Worm (Caenorhabditis elegans) whole organism, early embryonic: ENCODE measurements around the gene mtp-18.

Experiments
- B0310.2 ChIP-seq: sonication (generic microtip); optimal IDR thresholded peaks from 2 replicates; lab custom pipeline; 2016; ENCODE audit warnings: mild to moderate bottlenecking, missing genetic modification characterization, missing compliant biosample characterization
- aly-1 ChIP-seq: sonication (generic microtip); optimal IDR thresholded peaks from 2 replicates; lab custom pipeline; 2016; ENCODE audit warnings: missing genetic modification characterization, missing compliant biosample characterization
- ama-1 ChIP-seq: fragments of 150-350 bp; optimal IDR thresholded peaks from 2 replicates; lab custom pipeline; 2014
- ceh-13 ChIP-seq: fragments of 200-800 bp; sonication (Bioruptor generic); optimal IDR thresholded peaks from 2 replicates; lab custom pipeline; 2018; ENCODE audit warnings: mild to moderate bottlenecking, missing genetic modification characterization, missing compliant biosample characterization
- ceh-36 ChIP-seq: sonication (generic microtip); optimal IDR thresholded peaks from 2 replicates; lab custom pipeline; 2016; ENCODE audit warnings: missing genetic modification characterization, inconsistent platforms, missing compliant biosample characterization
- ets-7 ChIP-seq: sonication (generic microtip); optimal IDR thresholded peaks from 2 replicates; lab custom pipeline; 2016; ENCODE audit warnings: missing genotype, missing genetic modification characterization, missing compliant biosample characterization
- flt-1 ChIP-seq: fragments of 200-800 bp; sonication (Bioruptor generic); IDR thresholded peaks from 2 replicates; pipeline ENCODE4 v1.3.6; 2022; ENCODE audit warnings: missing genetic modification characterization, missing compliant biosample characterization
- hnd-1 ChIP-seq: sonication (generic microtip); optimal IDR thresholded peaks from 2 replicates; lab custom pipeline; 2016; ENCODE audit warnings: missing genetic modification characterization, missing compliant biosample characterization
- pes-1 ChIP-seq: fragments of 200-800 bp; sonication (Bioruptor generic); IDR thresholded peaks from 2 replicates; pipeline ENCODE4 v1.3.6; 2022; ENCODE audit warnings: missing genetic modification reagents, missing genetic modification characterization, missing compliant biosample characterization
- scrt-1 ChIP-seq: fragments of 200-800 bp; sonication (Bioruptor generic); IDR thresholded peaks from 2 replicates; pipeline ENCODE4 v1.3.6; 2022; ENCODE audit warnings: missing genetic modification characterization, missing compliant biosample characterization
- sea-1 ChIP-seq: fragments of 200-800 bp; sonication (Bioruptor generic); conservative IDR thresholded peaks from 2 replicates; pipeline ENCODE4 v1.3.6; 2022; ENCODE audit warnings: missing genetic modification characterization, missing compliant biosample characterization
- tbx-11 ChIP-seq: fragments of 200-800 bp; sonication (Bioruptor generic); IDR thresholded peaks from 2 replicates; pipeline ENCODE4 v1.3.6; 2022; ENCODE audit warnings: missing genetic modification characterization, missing compliant biosample characterization
- tra-4 ChIP-seq: sonication (generic microtip); optimal IDR thresholded peaks from 2 replicates; lab custom pipeline; 2017; ENCODE audit warnings: missing genetic modification characterization, missing compliant biosample characterization

DNA sequence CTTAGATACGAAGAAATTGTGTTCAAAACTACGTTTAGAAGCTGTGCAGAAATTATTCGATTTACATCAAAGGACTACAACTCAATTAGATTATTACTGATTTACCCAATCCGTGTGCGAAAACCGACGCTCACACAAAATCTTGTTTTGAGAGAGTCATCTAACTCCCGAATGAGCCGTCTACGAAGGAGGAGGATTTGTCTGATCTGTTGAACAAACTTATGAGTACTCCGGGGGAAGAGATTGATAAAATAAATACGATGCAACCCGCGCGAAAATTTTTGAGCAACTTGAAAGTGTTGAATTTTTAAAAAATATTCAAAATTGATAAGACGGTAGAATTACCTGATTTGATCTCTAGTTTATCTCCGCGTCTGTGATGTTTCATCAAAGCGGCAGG is 45.1 kb upstream of the mtp-18 start:
- TF ChIP-seq pes-1 (GFP tag; lab: Robert Waterston, UW) (no peak), ama-1 (no peak), B0310.2 (tag; lab: Kevin White, UChicago) (no peak), sea-1 (GFP tag; lab: Robert Waterston, UW) (no peak), flt-1 (GFP tag; lab: Robert Waterston, UW) (no peak), ceh-36 (tag; lab: Kevin White, UChicago) (no peak), ets-7 (tag; lab: Kevin White, UChicago) (no peak), scrt-1 (GFP tag; lab: Robert Waterston, UW) (no peak), ceh-13 (GFP tag; lab: Kevin White, UChicago) (no peak), tra-4 (tag; lab: Kevin White, UChicago) (no peak), tbx-11 (GFP tag; lab: Robert Waterston, UW) (no peak), aly-1 (tag; lab: Kevin White, UChicago) (no peak), hnd-1 (tag; lab: Kevin White, UChicago) (no peak)
